Fruit fly (Drosophila melanogaster) ovary, adult (tissue): ENCODE data around the gene CG43184.

Experiments
- CG17801 ChIP-seq: fragments of 200-800 bp; optimal IDR thresholded peaks from 2 replicates; lab custom pipeline; 2019; ENCODE audit warnings: missing biosample characterization, mild to moderate bottlenecking, missing genetic modification characterization, moderate library complexity; ENCODE audit not compliant: partially characterized antibody

The CG43184 gene

dm6 chr3L:13837456-13837855, at the start of gene CG43184:
Gene CG43184, plus strand, starts transcription at chr3L:13837756.
- TF ChIP-seq CG17801 (GFP tag; lab: Kevin White, UChicago), result no peak

DNA sequence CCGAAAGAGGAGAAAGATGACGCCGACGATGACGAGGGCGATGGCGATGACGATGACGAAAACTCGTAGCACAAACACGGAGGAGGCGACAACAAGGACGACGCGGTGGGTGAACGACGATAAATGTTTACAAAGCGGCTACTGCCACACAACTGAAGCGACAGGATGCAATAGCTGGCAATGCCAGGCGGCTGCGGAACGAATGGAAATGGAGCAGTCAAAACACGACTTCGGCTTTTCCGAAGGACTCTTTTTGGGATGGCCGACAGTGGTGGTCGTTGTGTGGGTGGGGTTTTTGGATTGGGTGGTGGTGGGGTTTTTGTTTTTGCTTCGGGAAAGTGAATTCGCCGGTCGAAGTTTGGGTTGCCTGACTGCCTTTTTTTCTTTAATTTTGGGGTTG, 34.3 kb upstream of the CG43184 start, which contains the start of gene bru3:
Gene bru3 (minus strand): TSS at position 143 of the 400 bp plus-strand sequence.
- no peak for TF ChIP-seq CG17801 (GFP tag; lab: Kevin White, UChicago)

dm6 chr3L:13840731-13841130, 3.2 kb downstream of the CG43184 start:
- no peak for TF ChIP-seq CG17801 (GFP tag; lab: Kevin White, UChicago)

DNA sequence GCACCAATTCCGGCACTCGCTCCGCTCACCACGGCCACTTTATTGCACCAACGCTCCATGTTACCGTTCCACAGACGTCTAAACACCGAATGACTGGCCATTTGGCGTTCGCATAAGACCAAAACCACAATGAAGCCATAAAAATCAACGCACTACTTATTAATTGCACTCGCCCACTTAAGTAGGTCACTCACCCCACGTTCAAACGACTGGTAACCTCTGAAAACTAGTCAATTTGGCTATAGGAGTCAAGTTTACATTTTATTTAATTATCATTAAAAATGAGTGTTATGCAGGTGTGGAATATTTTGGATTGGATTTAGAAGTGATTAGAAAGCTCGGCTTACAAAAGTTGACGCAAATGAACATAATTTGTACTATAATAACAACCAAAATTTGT, 4.6 kb downstream of the CG43184 start, which contains the start of gene CG8757:
Gene CG8757 (minus strand): TSS at position 101 of the 400 bp plus-strand sequence.
- no peak for TF ChIP-seq CG17801 (GFP tag; lab: Kevin White, UChicago)

dm6 chr3L:13842917-13843316, 5.4 kb downstream of the CG43184 start, which contains the start of gene CG8750:
Gene CG8750, minus strand, starts transcription at chr3L:13843017.
- no peak for TF ChIP-seq CG17801 (GFP tag; lab: Kevin White, UChicago)

dm6 chr3L:13843356-13843755, 5.8 kb downstream of the CG43184 start, which contains the start of gene Tsp68C:
Gene Tsp68C, plus strand, starts transcription at chr3L:13843656.
- TF ChIP-seq CG17801 (GFP tag; lab: Kevin White, UChicago), result no peak

DNA sequence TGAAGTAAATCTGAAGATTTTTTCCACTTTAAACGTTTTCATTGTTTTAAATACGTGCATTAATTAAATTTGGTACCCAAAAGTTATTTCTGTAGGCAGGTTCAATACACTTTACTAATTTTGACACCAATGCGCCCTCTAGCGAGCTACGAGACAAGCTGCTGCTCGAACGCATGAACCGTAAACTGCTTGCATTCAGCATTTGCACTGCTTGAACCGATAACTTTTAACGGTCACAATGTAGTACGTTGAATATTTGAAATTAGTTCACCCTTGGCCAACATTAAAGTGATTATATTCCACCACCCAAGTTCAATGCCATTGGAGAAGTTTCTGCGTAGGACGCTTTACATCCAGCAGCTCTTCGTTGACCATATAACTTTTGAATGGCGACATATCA, 7.7 kb downstream of the CG43184 start:
- TF ChIP-seq CG17801 (GFP tag; lab: Kevin White, UChicago), result no peak

DNA sequence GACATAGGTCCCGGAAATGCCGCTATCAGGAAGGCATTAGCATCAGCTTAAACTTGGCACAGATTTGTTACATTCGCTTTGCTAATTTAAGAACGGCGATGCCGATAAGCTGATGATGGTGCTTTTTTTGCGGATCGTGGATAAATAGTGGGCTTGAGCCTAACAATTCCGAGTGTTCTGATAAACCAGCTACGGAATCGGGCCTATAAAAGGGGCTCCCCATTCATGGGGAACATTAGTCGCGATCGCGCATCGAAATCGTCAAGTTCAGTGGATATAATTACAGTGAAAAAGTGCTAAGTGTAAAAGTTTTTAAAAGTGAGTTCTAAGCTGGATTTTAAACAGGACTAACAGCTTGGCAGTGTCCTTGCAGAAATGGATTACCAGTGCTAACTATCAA, 8.2 kb downstream of the CG43184 start, which contains the start of gene Hml:
Gene Hml (plus strand): TSS at position 301 of the 400 bp plus-strand sequence.
- TF ChIP-seq CG17801 (GFP tag; lab: Kevin White, UChicago), result no peak

- no peak for TF ChIP-seq CG17801 (GFP tag; lab: Kevin White, UChicago)
These were observed 22.3 kb downstream of the CG43184 start for dm6 chr3L:13859688-13860373.

- no peak for TF ChIP-seq CG17801 (GFP tag; lab: Kevin White, UChicago)
These were observed 24.8 kb downstream of the CG43184 start for dm6 chr3L:13862403-13862802.

dm6 chr3L:13863365-13863775, 25.8 kb downstream of the CG43184 start:
- TF ChIP-seq CG17801 (GFP tag; lab: Kevin White, UChicago), result no peak

DNA sequence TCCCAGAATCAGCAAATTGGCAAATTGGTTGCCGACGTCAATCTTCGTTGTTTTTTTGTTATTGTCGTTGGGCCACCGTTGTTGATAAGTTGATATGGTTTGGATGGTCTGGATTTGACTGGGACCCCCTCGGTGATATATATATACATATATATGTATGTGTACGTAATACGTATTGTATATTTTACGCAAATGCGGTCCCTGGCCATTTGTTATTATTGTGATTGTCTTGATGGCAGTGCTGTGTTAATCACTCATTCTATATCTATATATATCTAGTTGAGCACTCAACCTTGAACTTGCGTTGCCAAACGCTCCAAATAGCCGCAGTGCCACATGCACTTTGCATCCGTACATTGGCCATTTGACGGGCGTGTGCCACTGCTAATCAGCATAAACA, 27.0 kb downstream of the CG43184 start:
- TF ChIP-seq CG17801 (GFP tag; lab: Kevin White, UChicago), result no peak

dm6 chr3L:13865484-13865883, 27.9 kb downstream of the CG43184 start:
- no peak for TF ChIP-seq CG17801 (GFP tag; lab: Kevin White, UChicago)

- TF ChIP-seq CG17801 (GFP tag; lab: Kevin White, UChicago), result no peak
These were observed 28.7 kb downstream of the CG43184 start for dm6 chr3L:13866270-13866669.

DNA sequence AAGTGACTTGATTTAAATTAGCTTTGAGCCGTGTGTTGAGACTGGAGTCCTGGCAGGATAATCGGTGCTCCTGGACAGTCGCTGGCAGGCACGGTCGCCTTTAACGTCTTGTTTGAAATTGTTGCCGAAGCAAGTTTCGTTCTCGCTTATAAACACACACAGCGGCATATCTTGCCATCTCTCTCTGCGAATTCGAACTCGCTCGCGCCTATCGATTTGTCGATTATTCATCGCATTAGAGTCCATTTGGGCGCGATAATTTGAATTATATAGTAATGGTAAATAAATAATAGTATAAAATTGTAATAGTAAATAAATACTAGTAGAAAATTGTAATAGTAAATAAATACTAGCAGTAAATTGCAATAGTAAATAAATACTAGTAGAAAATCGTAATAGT, 29.2 kb downstream of the CG43184 start, which contains the start of gene CG8745:
Gene CG8745 (minus strand): TSS at position 126 of the 400 bp plus-strand sequence.
- no peak for TF ChIP-seq CG17801 (GFP tag; lab: Kevin White, UChicago)

dm6 chr3L:13876967-13877366, 39.4 kb downstream of the CG43184 start:
- no peak for TF ChIP-seq CG17801 (GFP tag; lab: Kevin White, UChicago)
